Worm (Caenorhabditis elegans): ENCODE data around the gene H23L24.1.
A peak's percentile ranks its signal among the peaks of the same experiment; 100 is the strongest.

H23L24.1 gene

ce11 chrIV:8739294-8739693 is 21.0 kb downstream of the H23L24.1 start, which contains the start of gene F21D5.5:
TSS of gene F21D5.5 (minus strand) at chrIV:8739394.
- TF ChIP-seq ets-7 (tag; optimal IDR thresholded peaks at IDR 0.05) = no peak
- no peak for TF ChIP-seq scrt-1 (GFP tag; IDR thresholded peaks at IDR 0.05)
- no peak for TF ChIP-seq pes-1 (GFP tag; IDR thresholded peaks at IDR 0.05)
- TF ChIP-seq ceh-13 (GFP tag; optimal IDR thresholded peaks at IDR 0.05) = no peak
- TF ChIP-seq hmbx-1 (tag; optimal IDR thresholded peaks at IDR 0.05) = no peak
- TF ChIP-seq F13C5.2 (tag; optimal IDR thresholded peaks at IDR 0.05) = no peak
- TF ChIP-seq ama-1 (optimal IDR thresholded peaks at IDR 0.05) = no peak
- TF ChIP-seq sea-1 (GFP tag; conservative IDR thresholded peaks at IDR 0.05) = no peak
- no peak for TF ChIP-seq B0310.2 (tag; optimal IDR thresholded peaks at IDR 0.05)
- TF ChIP-seq tra-4 (tag; optimal IDR thresholded peaks at IDR 0.05) = no peak
- TF ChIP-seq hnd-1 (tag; optimal IDR thresholded peaks at IDR 0.05) = no peak
- TF ChIP-seq aly-1 (tag; optimal IDR thresholded peaks at IDR 0.05) = no peak
- TF ChIP-seq tbx-11 (GFP tag; IDR thresholded peaks at IDR 0.05) = no peak
- TF ChIP-seq ceh-36 (tag; optimal IDR thresholded peaks at IDR 0.05) = no peak
- no peak for TF ChIP-seq flt-1 (GFP tag; IDR thresholded peaks at IDR 0.05)
- no peak for TF ChIP-seq tbx-37 (GFP tag; conservative IDR thresholded peaks at IDR 0.05)

DNA sequence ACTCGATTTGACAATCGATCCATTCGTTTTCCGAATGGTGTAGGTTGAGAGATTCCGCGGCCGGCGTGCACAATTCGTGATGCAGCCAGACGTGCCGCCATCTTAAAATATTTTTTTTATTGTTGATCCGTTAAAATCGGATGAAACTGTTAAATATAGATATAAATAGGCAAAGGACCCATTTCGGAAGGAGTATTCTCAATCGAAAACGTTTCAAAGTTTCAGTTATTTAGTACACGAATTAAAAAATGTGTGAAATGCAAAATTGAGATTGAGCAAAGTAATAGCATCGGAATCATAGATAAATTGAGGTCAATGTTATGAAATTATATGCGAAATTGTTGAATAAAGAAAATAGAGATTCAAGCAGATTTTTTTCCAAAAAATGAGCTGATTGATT is 21.7 kb downstream of the H23L24.1 start, which contains the start of gene mrps-33:
Gene mrps-33 (minus strand): TSS at position 101 of the 400 bp plus-strand sequence.
- TF ChIP-seq F13C5.2 (tag; optimal IDR thresholded peaks at IDR 0.05) (no peak), ama-1 (optimal IDR thresholded peaks at IDR 0.05) (no peak), tbx-11 (GFP tag; IDR thresholded peaks at IDR 0.05) (no peak), pes-1 (GFP tag; IDR thresholded peaks at IDR 0.05) (no peak), sea-1 (GFP tag; conservative IDR thresholded peaks at IDR 0.05) (no peak), ceh-13 (GFP tag; optimal IDR thresholded peaks at IDR 0.05) (no peak), B0310.2 (tag; optimal IDR thresholded peaks at IDR 0.05) (no peak)

DNA sequence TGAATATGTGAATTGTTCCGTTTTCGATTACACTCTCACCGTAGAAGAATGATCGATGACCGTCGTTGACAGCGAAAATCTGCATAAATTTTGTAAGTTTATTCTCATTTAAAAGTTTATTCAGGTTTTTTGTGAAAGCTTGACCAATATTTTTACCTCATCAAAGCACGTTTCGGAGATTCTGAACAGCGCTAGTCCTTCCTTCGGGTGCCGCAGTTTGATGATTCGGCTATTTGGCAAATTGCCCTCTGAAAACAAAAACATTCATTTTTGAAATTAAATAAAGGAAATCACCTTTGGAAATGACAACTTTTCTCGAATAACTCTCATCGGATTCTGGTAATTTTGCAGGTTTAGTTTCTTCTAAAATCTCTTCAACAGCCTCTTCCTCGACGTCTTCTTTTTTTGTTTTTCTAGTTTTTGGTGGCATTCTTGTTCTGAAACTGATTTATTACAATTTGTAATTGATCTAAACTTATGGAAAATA is 22.7 kb downstream of the H23L24.1 start, which contains the start of gene F21D5.6:
Gene F21D5.6 (minus strand): TSS at position 437 of the 487 bp plus-strand sequence.
- no peak for TF ChIP-seq flt-1 (GFP tag; IDR thresholded peaks at IDR 0.05)
- no peak for TF ChIP-seq ceh-36 (tag; optimal IDR thresholded peaks at IDR 0.05)
- no peak for TF ChIP-seq tbx-37 (GFP tag; conservative IDR thresholded peaks at IDR 0.05)
- TF ChIP-seq ceh-13 (GFP tag; optimal IDR thresholded peaks at IDR 0.05) = no peak
- no peak for TF ChIP-seq ama-1 (optimal IDR thresholded peaks at IDR 0.05)
- TF ChIP-seq F13C5.2 (tag; optimal IDR thresholded peaks at IDR 0.05) = no peak
- TF ChIP-seq hnd-1 (tag; optimal IDR thresholded peaks at IDR 0.05) = no peak
- TF ChIP-seq scrt-1 (GFP tag; IDR thresholded peaks at IDR 0.05) = no peak
- TF ChIP-seq tbx-11 (GFP tag; IDR thresholded peaks at IDR 0.05) = no peak
- TF ChIP-seq hmbx-1 (tag; optimal IDR thresholded peaks at IDR 0.05) = no peak
- no peak for TF ChIP-seq aly-1 (tag; optimal IDR thresholded peaks at IDR 0.05)
- TF ChIP-seq sea-1 (GFP tag; conservative IDR thresholded peaks at IDR 0.05) = no peak
- TF ChIP-seq B0310.2 (tag; optimal IDR thresholded peaks at IDR 0.05) = no peak
- no peak for TF ChIP-seq hmg-4 (GFP tag; optimal IDR thresholded peaks at IDR 0.05)
- TF ChIP-seq tra-4 (tag; optimal IDR thresholded peaks at IDR 0.05) = no peak
- TF ChIP-seq pes-1 (GFP tag; IDR thresholded peaks at IDR 0.05) = no peak
- TF ChIP-seq ets-7 (tag; optimal IDR thresholded peaks at IDR 0.05) = no peak

ce11 chrIV:8743654-8744332 is 25.5 kb downstream of the H23L24.1 start, which contains the start of gene F21D5.7:
TSS of gene F21D5.7 (minus strand) at chrIV:8743704.
- TF ChIP-seq ama-1 (optimal IDR thresholded peaks at IDR 0.05) (no peak), ceh-36 (tag; optimal IDR thresholded peaks at IDR 0.05) (no peak), F13C5.2 (tag; optimal IDR thresholded peaks at IDR 0.05) (peak; percentile 43)

ce11 chrIV:8745591-8746302 is 27.5 kb downstream of the H23L24.1 start, which contains the start of the genes F20C5.7 and parg-1:
TSS of gene F20C5.7 (minus strand) at chrIV:8745691.
TSS of gene parg-1 (plus strand) at chrIV:8746252.
- TF ChIP-seq scrt-1 (GFP tag; IDR thresholded peaks at IDR 0.05) (no peak), aly-1 (tag; optimal IDR thresholded peaks at IDR 0.05) (no peak), ceh-13 (GFP tag; optimal IDR thresholded peaks at IDR 0.05) (no peak), ceh-36 (tag; optimal IDR thresholded peaks at IDR 0.05) (no peak), ama-1 (optimal IDR thresholded peaks at IDR 0.05) (no peak), ets-7 (tag; optimal IDR thresholded peaks at IDR 0.05) (no peak), tra-4 (tag; optimal IDR thresholded peaks at IDR 0.05) (no peak), tbx-11 (GFP tag; IDR thresholded peaks at IDR 0.05) (no peak), hmbx-1 (tag; optimal IDR thresholded peaks at IDR 0.05) (no peak), tbx-37 (GFP tag; conservative IDR thresholded peaks at IDR 0.05) (no peak), sea-1 (GFP tag; conservative IDR thresholded peaks at IDR 0.05) (no peak), pes-1 (GFP tag; IDR thresholded peaks at IDR 0.05) (no peak), hmg-4 (GFP tag; optimal IDR thresholded peaks at IDR 0.05) (no peak), flt-1 (GFP tag; IDR thresholded peaks at IDR 0.05) (no peak), B0310.2 (tag; optimal IDR thresholded peaks at IDR 0.05) (no peak)

DNA sequence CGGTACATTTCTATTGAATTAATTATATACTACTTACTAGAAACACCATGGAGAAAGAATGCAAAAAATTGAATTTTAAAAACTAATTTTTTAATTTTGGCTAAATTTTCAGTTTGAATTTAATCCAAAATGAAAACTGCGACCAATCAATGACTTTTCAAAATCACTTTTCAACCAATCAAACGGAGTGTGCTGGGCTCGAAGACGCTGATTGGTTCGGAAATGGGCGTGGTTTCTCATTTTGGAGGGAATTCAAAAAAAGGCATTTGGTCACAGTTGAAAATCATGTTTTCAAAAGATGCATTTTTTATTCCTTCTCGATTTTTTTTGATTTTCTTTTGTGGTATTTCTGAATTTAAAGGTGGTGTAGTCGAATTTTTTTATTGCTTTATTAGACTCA is 30.7 kb downstream of the H23L24.1 start:
- no peak for TF ChIP-seq tbx-37 (GFP tag; conservative IDR thresholded peaks at IDR 0.05)
- no peak for TF ChIP-seq B0310.2 (tag; optimal IDR thresholded peaks at IDR 0.05)
- TF ChIP-seq tbx-11 (GFP tag; IDR thresholded peaks at IDR 0.05) = no peak
- TF ChIP-seq flt-1 (GFP tag; IDR thresholded peaks at IDR 0.05) = no peak
- TF ChIP-seq hnd-1 (tag; optimal IDR thresholded peaks at IDR 0.05) = no peak
- no peak for TF ChIP-seq scrt-1 (GFP tag; IDR thresholded peaks at IDR 0.05)
- TF ChIP-seq ceh-13 (GFP tag; optimal IDR thresholded peaks at IDR 0.05) = no peak
- no peak for TF ChIP-seq hmg-4 (GFP tag; optimal IDR thresholded peaks at IDR 0.05)
- no peak for TF ChIP-seq hmbx-1 (tag; optimal IDR thresholded peaks at IDR 0.05)
- no peak for TF ChIP-seq sea-1 (GFP tag; conservative IDR thresholded peaks at IDR 0.05)
- no peak for TF ChIP-seq F13C5.2 (tag; optimal IDR thresholded peaks at IDR 0.05)

- TF ChIP-seq tbx-37 (GFP tag; conservative IDR thresholded peaks at IDR 0.05) = no peak
- no peak for TF ChIP-seq ceh-13 (GFP tag; optimal IDR thresholded peaks at IDR 0.05)
These were observed 34.2 kb downstream of the H23L24.1 start for ce11 chrIV:8752492-8752891.
